Worm (Caenorhabditis elegans) whole organism, mixed stage, embryonic: Measurements from ENCODE around the gene Y11D7A.9.

Source experiments
- M03D4.4 ChIP-seq: sonication (generic microtip); optimal IDR thresholded peaks from 2 replicates; lab custom pipeline; 2017; ENCODE audit warnings: mild to moderate bottlenecking, missing genetic modification characterization, missing compliant biosample characterization
- bed-3 ChIP-seq: fragments of 200-800 bp; sonication (Bioruptor generic); optimal IDR thresholded peaks from 3 replicates; lab custom pipeline; 2018; ENCODE audit warnings: mild to moderate bottlenecking, missing genetic modification characterization, moderate library complexity, missing compliant biosample characterization
- blmp-1 ChIP-seq: fragments of 150-350 bp; optimal IDR thresholded peaks from 2 replicates; lab custom pipeline; 2014; ENCODE audit warnings: missing biosample characterization, missing genetic modification characterization
- ceh-39 ChIP-seq: fragments of 150-350 bp; optimal IDR thresholded peaks from 2 replicates; lab custom pipeline; 2014; ENCODE audit warnings: missing biosample characterization, missing genetic modification characterization
- ceh-43 ChIP-seq: fragments of 200-800 bp; sonication (Bioruptor generic); optimal IDR thresholded peaks from 2 replicates; lab custom pipeline; 2018; ENCODE audit warnings: mild to moderate bottlenecking, missing genetic modification characterization, moderate library complexity, missing compliant biosample characterization
- ceh-83 ChIP-seq: fragments of 200-800 bp; sonication (Bioruptor generic); optimal IDR thresholded peaks from 2 replicates; lab custom pipeline; 2018; ENCODE audit warnings: mild to moderate bottlenecking, missing genetic modification characterization, missing compliant biosample characterization
- ces-1 ChIP-seq: fragments of 150-350 bp; optimal IDR thresholded peaks from 2 replicates; lab custom pipeline; 2014; ENCODE audit warnings: missing biosample characterization, missing genetic modification reagents, missing genetic modification characterization
- cnd-1 ChIP-seq: fragments of 200-800 bp; sonication (Bioruptor generic); optimal IDR thresholded peaks from 2 replicates; lab custom pipeline; 2018; ENCODE audit warnings: mild to moderate bottlenecking, missing genetic modification characterization, missing compliant biosample characterization
- drap-1 ChIP-seq: fragments of 200-800 bp; sonication (Bioruptor generic); optimal IDR thresholded peaks from 3 replicates; lab custom pipeline; 2018; ENCODE audit warnings: mild to moderate bottlenecking, missing genetic modification characterization, missing compliant biosample characterization
- elt-1 ChIP-seq: sonication (generic microtip); optimal IDR thresholded peaks from 2 replicates; lab custom pipeline; 2017; ENCODE audit warnings: missing genetic modification characterization, mild to moderate bottlenecking, missing compliant biosample characterization, antibody characterized with exemption, moderate library complexity, borderline replicate concordance; ENCODE audit not compliant: insufficient read depth
- elt-3 ChIP-seq: fragments of 150-350 bp; optimal IDR thresholded peaks from 2 replicates; lab custom pipeline; 2014; ENCODE audit warnings: missing biosample characterization, missing genetic modification characterization
- flh-1 ChIP-seq: fragments of 200-800 bp; sonication (Bioruptor generic); optimal IDR thresholded peaks from 2 replicates; lab custom pipeline; 2018; ENCODE audit warnings: mild to moderate bottlenecking, missing genetic modification characterization, moderate library complexity, missing compliant biosample characterization
- ham-2 ChIP-seq: fragments of 200-800 bp; sonication (Bioruptor generic); optimal IDR thresholded peaks from 2 replicates; lab custom pipeline; 2018; ENCODE audit warnings: mild to moderate bottlenecking, missing genetic modification characterization, missing compliant biosample characterization
- hlh-1 ChIP-seq: fragments of 150-350 bp; optimal IDR thresholded peaks from 2 replicates; lab custom pipeline; 2014; ENCODE audit warnings: missing biosample characterization, missing genetic modification reagents, missing genetic modification characterization
- lin-13 ChIP-seq: fragments of 150-350 bp; optimal IDR thresholded peaks from 2 replicates; lab custom pipeline; 2014; ENCODE audit warnings: missing biosample characterization, missing genetic modification characterization
- lin-32 ChIP-seq: fragments of 200-800 bp; sonication (Bioruptor generic); optimal IDR thresholded peaks from 2 replicates; lab custom pipeline; 2018; ENCODE audit warnings: mild to moderate bottlenecking, missing genetic modification characterization, missing compliant biosample characterization
- lsy-2 ChIP-seq: fragments of 150-350 bp; optimal IDR thresholded peaks from 2 replicates; lab custom pipeline; 2014; ENCODE audit warnings: missing biosample characterization, missing genetic modification characterization
- mab-5 ChIP-seq: fragments of 150-350 bp; optimal IDR thresholded peaks from 2 replicates; lab custom pipeline; 2014; ENCODE audit warnings: missing biosample characterization, missing genetic modification characterization
- mep-1 ChIP-seq: fragments of 150-350 bp; optimal IDR thresholded peaks from 2 replicates; lab custom pipeline; 2017; ENCODE audit warnings: missing biosample characterization, missing genetic modification reagents, missing genetic modification characterization, inconsistent platforms
- mls-2 ChIP-seq: sonication (generic microtip); optimal IDR thresholded peaks from 2 replicates; lab custom pipeline; 2016; ENCODE audit warnings: mild to moderate bottlenecking, missing genetic modification characterization, moderate library complexity, missing compliant biosample characterization
- nhr-12 ChIP-seq: fragments of 150-350 bp; optimal IDR thresholded peaks from 2 replicates; lab custom pipeline; 2014; ENCODE audit warnings: missing biosample characterization, missing genetic modification characterization
- nhr-2 ChIP-seq: fragments of 150-350 bp; optimal IDR thresholded peaks from 2 replicates; lab custom pipeline; 2014; ENCODE audit warnings: missing biosample characterization, missing genetic modification characterization
- nhr-237 ChIP-seq: fragments of 150-350 bp; optimal IDR thresholded peaks from 2 replicates; lab custom pipeline; 2014; ENCODE audit warnings: missing biosample characterization, missing genetic modification characterization
- nhr-28 ChIP-seq: fragments of 150-350 bp; optimal IDR thresholded peaks from 2 replicates; lab custom pipeline; 2014; ENCODE audit warnings: missing biosample characterization, missing genetic modification characterization
- nhr-76 ChIP-seq: sonication (generic microtip); optimal IDR thresholded peaks from 2 replicates; lab custom pipeline; 2017; ENCODE audit warnings: missing biosample characterization, missing genetic modification characterization
- pha-4 ChIP-seq: fragments of 150-350 bp; optimal IDR thresholded peaks from 2 replicates; lab custom pipeline; 2018; ENCODE audit warnings: missing biosample characterization, missing genetic modification reagents, missing genetic modification characterization
- sem-2 ChIP-seq: fragments of 200-800 bp; sonication (Bioruptor generic); optimal IDR thresholded peaks from 2 replicates; lab custom pipeline; 2018; ENCODE audit warnings: mild to moderate bottlenecking, missing genetic modification characterization, missing compliant biosample characterization
- snpc-4 ChIP-seq: fragments of 150-350 bp; optimal IDR thresholded peaks from 2 replicates; lab custom pipeline; 2014; ENCODE audit warnings: missing biosample characterization, missing genetic modification characterization
- sptf-1 ChIP-seq: sonication (generic microtip); optimal IDR thresholded peaks from 2 replicates; lab custom pipeline; 2017; ENCODE audit warnings: mild to moderate bottlenecking, missing genetic modification characterization, moderate library complexity, missing compliant biosample characterization
- tbx-8 ChIP-seq: fragments of 200-800 bp; sonication (Bioruptor generic); optimal IDR thresholded peaks from 2 replicates; lab custom pipeline; 2018; ENCODE audit warnings: mild to moderate bottlenecking, missing genetic modification characterization, moderate library complexity, missing compliant biosample characterization
- unc-120 ChIP-seq: sonication (generic microtip); optimal IDR thresholded peaks from 2 replicates; lab custom pipeline; 2017; ENCODE audit warnings: missing genetic modification characterization, missing compliant biosample characterization; ENCODE audit not compliant: poor library complexity, severe bottlenecking
- unc-39 ChIP-seq: fragments of 150-350 bp; optimal IDR thresholded peaks from 2 replicates; lab custom pipeline; 2014; ENCODE audit warnings: missing biosample characterization, missing genetic modification characterization
- unc-62 ChIP-seq: fragments of 150-350 bp; optimal IDR thresholded peaks from 2 replicates; lab custom pipeline; 2014; ENCODE audit warnings: missing biosample characterization, missing genetic modification reagents, missing genetic modification characterization
- zip-8 ChIP-seq: fragments of 150-350 bp; optimal IDR thresholded peaks from 2 replicates; lab custom pipeline; 2014; ENCODE audit warnings: missing biosample characterization, missing genetic modification characterization
- ztf-11 ChIP-seq: fragments of 150-350 bp; optimal IDR thresholded peaks from 2 replicates; lab custom pipeline; 2014; ENCODE audit warnings: missing biosample characterization, missing genetic modification characterization

Gene Y11D7A.9

DNA sequence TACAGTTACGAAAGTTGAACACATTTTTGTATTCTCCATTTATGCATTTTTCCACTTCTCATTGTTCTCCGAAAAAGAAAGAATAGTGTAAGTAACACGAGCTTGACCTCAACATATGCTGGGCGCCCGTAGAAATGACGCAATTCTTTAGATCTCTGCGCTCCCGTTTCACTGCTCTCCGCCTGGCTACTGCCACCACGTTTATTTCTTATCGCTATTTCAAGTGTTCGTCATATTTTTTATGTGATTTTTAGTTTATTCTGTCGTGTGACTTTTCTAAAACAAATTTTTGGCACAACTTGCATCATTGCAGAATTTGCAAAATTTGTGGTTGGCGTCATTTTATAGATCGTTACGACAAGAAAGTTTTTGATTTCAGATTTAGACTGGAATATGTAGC, 39.0 kb downstream of the Y11D7A.9 start:
- no peak for TF ChIP-seq blmp-1 (tag; lab: Kevin White, UChicago)
- TF ChIP-seq lin-13 (tag; lab: Kevin White, UChicago): no peak
- no peak for TF ChIP-seq lsy-2 (tag; lab: Kevin White, UChicago)
- TF ChIP-seq elt-1: no peak
- TF ChIP-seq nhr-2 (tag; lab: Kevin White, UChicago): no peak
- TF ChIP-seq ham-2 (GFP tag; lab: Kevin White, UChicago): no peak
- TF ChIP-seq drap-1 (GFP tag; lab: Kevin White, UChicago): no peak
- TF ChIP-seq M03D4.4 (tag; lab: Kevin White, UChicago): no peak
- TF ChIP-seq lin-32 (GFP tag; lab: Kevin White, UChicago): no peak
- TF ChIP-seq nhr-12 (tag; lab: Kevin White, UChicago): no peak
- no peak for TF ChIP-seq ztf-11 (tag; lab: Kevin White, UChicago)
- no peak for TF ChIP-seq unc-62 (GFP tag; lab: Kevin White, UChicago)

DNA sequence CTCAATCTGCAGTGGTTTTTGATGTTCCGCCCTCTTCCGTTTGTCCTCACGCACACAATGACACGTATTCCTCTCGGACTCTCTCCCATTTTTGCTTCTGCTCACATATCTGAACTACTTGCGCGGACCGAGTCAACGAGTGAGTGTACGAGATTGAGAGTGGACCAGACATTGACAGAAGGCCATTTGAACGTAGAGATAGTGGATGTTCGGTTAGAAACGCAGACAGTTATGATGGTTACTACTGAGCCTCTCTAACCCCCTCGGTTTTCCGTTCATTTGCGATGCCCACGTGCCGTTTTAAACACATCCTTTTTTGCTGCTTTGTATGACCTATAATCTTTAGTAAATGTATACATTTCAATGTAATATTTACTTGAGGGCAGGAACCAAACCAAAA, 39.5 kb downstream of the Y11D7A.9 start:
- TF ChIP-seq tbx-8 (GFP tag; lab: Kevin White, UChicago) (no peak), ceh-43 (GFP tag; lab: Kevin White, UChicago) (no peak), mep-1 (tag; lab: Kevin White, UChicago) (peak; percentile 49), ceh-39 (tag; lab: Kevin White, UChicago) (no peak), nhr-237 (tag; lab: Kevin White, UChicago) (no peak), mls-2 (tag; lab: Kevin White, UChicago) (no peak), ceh-83 (GFP tag; lab: Kevin White, UChicago) (no peak), ces-1 (GFP tag; lab: Kevin White, UChicago) (peak; percentile 52), ztf-11 (tag; lab: Kevin White, UChicago) (no peak), flh-1 (GFP tag; lab: Kevin White, UChicago) (no peak), hlh-1 (peak; percentile 41), lin-13 (tag; lab: Kevin White, UChicago) (no peak), bed-3 (no peak), unc-120 (tag; lab: Kevin White, UChicago) (peak; percentile 27), mab-5 (no peak), unc-62 (GFP tag; lab: Kevin White, UChicago) (no peak), blmp-1 (tag; lab: Kevin White, UChicago) (no peak), lin-32 (GFP tag; lab: Kevin White, UChicago) (no peak), unc-39 (no peak), nhr-2 (tag; lab: Kevin White, UChicago) (no peak), lsy-2 (tag; lab: Kevin White, UChicago) (no peak), ham-2 (GFP tag; lab: Kevin White, UChicago) (no peak), nhr-76 (tag; lab: Kevin White, UChicago) (no peak), drap-1 (GFP tag; lab: Kevin White, UChicago) (no peak), zip-8 (tag; lab: Kevin White, UChicago) (no peak), pha-4 (no peak), cnd-1 (tag; lab: Kevin White, UChicago) (no peak), elt-1 (no peak), nhr-12 (tag; lab: Kevin White, UChicago) (no peak), nhr-28 (tag; lab: Kevin White, UChicago) (no peak), elt-3 (tag; lab: Kevin White, UChicago) (no peak), sem-2 (GFP tag; lab: Kevin White, UChicago) (no peak), snpc-4 (tag; lab: Kevin White, UChicago) (no peak), sptf-1 (tag; lab: Kevin White, UChicago) (peak; percentile 9), M03D4.4 (tag; lab: Kevin White, UChicago) (no peak)

DNA sequence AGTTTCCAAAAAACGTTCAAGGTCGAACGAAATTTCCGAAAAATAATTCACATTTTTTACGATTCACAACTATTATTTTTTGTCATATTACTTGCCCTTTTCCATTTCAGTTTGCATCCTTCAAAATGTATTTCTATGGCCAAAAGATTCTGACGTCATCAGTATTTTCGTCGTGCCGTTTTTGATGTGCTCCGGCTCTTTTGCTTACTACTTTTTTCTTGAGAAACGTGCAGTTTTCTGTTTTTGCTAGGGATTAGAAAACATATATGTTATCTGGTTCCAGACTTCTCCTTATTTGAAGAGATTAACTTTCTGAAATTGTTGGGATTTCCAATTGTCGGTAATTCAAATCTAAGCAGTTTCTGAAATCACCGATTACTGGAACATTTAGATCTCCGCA, 40.1 kb downstream of the Y11D7A.9 start:
- no peak for TF ChIP-seq zip-8 (tag; lab: Kevin White, UChicago)
- no peak for TF ChIP-seq unc-39
- TF ChIP-seq ces-1 (GFP tag; lab: Kevin White, UChicago): no peak
- TF ChIP-seq ztf-11 (tag; lab: Kevin White, UChicago): no peak
- TF ChIP-seq nhr-2 (tag; lab: Kevin White, UChicago): no peak
- TF ChIP-seq mep-1 (tag; lab: Kevin White, UChicago): no peak
- TF ChIP-seq nhr-76 (tag; lab: Kevin White, UChicago): no peak
- TF ChIP-seq bed-3: no peak
- no peak for TF ChIP-seq unc-120 (tag; lab: Kevin White, UChicago)
- no peak for TF ChIP-seq lsy-2 (tag; lab: Kevin White, UChicago)
- TF ChIP-seq ham-2 (GFP tag; lab: Kevin White, UChicago): no peak
- no peak for TF ChIP-seq mab-5
- no peak for TF ChIP-seq tbx-8 (GFP tag; lab: Kevin White, UChicago)
- no peak for TF ChIP-seq nhr-12 (tag; lab: Kevin White, UChicago)
- TF ChIP-seq elt-3 (tag; lab: Kevin White, UChicago): no peak
- TF ChIP-seq lin-13 (tag; lab: Kevin White, UChicago): no peak
- TF ChIP-seq cnd-1 (tag; lab: Kevin White, UChicago): no peak
- TF ChIP-seq, all 35 proteins: peak for 0
